Worm (Caenorhabditis elegans): ENCODE measurements around the gene C31C9.6.

DNA sequence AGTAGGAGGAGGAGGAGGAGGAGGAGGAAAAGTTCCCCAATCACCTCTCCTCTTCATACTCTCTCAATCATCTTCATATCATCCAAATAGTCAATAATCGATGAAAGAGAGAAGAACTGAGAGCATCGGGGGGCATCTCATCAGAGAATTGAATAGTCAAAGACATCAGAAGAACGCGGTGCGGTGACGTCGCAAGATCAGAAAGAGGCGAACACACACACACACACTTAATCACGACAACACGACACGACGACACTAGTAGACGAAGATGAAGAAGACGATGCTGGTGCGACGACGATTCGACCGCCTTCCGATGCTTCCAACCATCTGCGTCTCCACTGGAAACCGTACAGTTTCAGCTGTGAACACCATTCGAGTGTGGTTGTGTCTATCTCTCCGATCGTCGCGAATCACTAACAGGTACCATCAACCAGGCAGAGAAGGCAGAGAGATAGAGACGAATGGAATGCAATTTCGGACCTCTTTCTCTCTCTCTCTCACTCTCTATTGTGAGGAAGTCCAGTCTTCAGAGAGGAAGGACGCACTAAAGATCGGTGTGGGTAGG lies 16.7 kb upstream of the C31C9.6 start:
- TF ChIP-seq jun-1 (tag; optimal IDR thresholded peaks at IDR 0.05) (no peak), pha-4 (tag; optimal IDR thresholded peaks at IDR 0.05) (no peak), unc-62 (GFP tag; optimal IDR thresholded peaks at IDR 0.05) (no peak), ama-1 (optimal IDR thresholded peaks at IDR 0.05) (no peak), mdl-1 (tag; optimal IDR thresholded peaks at IDR 0.05) (no peak), zag-1 (tag; optimal IDR thresholded peaks at IDR 0.05) (no peak), nhr-237 (tag; optimal IDR thresholded peaks at IDR 0.05) (no peak), egl-27 (tag; optimal IDR thresholded peaks at IDR 0.05) (no peak)
